Worm (Caenorhabditis elegans) whole organism, L2 larva: ENCODE results near the gene drd-1.

ENCODE experiments used
- C34F6.9 ChIP-seq: fragments of 150-350 bp; optimal IDR thresholded peaks from 2 replicates; lab custom pipeline; 2014; ENCODE audit warnings: missing biosample characterization, missing genetic modification characterization
- Y55F3AM.14 ChIP-seq: fragments of 200-800 bp; sonication (Bioruptor generic); optimal IDR thresholded peaks from 2 replicates; lab custom pipeline; 2018; ENCODE audit warnings: mild to moderate bottlenecking, missing genetic modification characterization, missing compliant biosample characterization
- blmp-1 ChIP-seq: sonication (generic microtip); optimal IDR thresholded peaks from 2 replicates; lab custom pipeline; 2017; ENCODE audit warnings: missing genetic modification characterization, mild to moderate bottlenecking, missing compliant biosample characterization, antibody characterized with exemption, moderate library complexity; ENCODE audit not compliant: insufficient read depth
- ceh-16 ChIP-seq: fragments of 150-350 bp; optimal IDR thresholded peaks from 2 replicates; lab custom pipeline; 2014; ENCODE audit warnings: missing biosample characterization, missing genetic modification characterization
- crh-2 ChIP-seq: sonication (generic microtip); optimal IDR thresholded peaks from 2 replicates; lab custom pipeline; 2017; ENCODE audit warnings: missing biosample characterization, missing genetic modification characterization
- dmd-4 ChIP-seq: sonication (generic microtip); optimal IDR thresholded peaks from 2 replicates; lab custom pipeline; 2017; ENCODE audit warnings: missing biosample characterization, missing genetic modification characterization
- elt-1 ChIP-seq: fragments of 150-350 bp; optimal IDR thresholded peaks from 2 replicates; lab custom pipeline; 2014; ENCODE audit warnings: missing biosample characterization, missing genetic modification characterization
- gmeb-1 ChIP-seq: fragments of 150-350 bp; optimal IDR thresholded peaks from 2 replicates; lab custom pipeline; 2014; ENCODE audit warnings: missing biosample characterization, missing genetic modification characterization
- lin-11 ChIP-seq: fragments of 150-350 bp; sonication (generic microtip); optimal IDR thresholded peaks from 2 replicates; lab custom pipeline; 2014; ENCODE audit warnings: missing biosample characterization, missing genetic modification characterization, inconsistent platforms, mixed read lengths
- lin-13 ChIP-seq: fragments of 150-350 bp; optimal IDR thresholded peaks from 2 replicates; lab custom pipeline; 2014; ENCODE audit warnings: missing biosample characterization, missing genetic modification reagents, missing genetic modification characterization
- lsy-2 ChIP-seq, 2 experiments: fragments of 150-350 bp in 1 of 2; sonication (generic microtip) in 1 of 2; optimal IDR thresholded peaks; 2 replicates each; lab custom pipeline; 2014 to 2017; ENCODE audit warnings: missing biosample characterization in 2 of 2, missing genetic modification characterization in 2 of 2
- mab-5 ChIP-seq: fragments of 150-350 bp; optimal IDR thresholded peaks from 2 replicates; lab custom pipeline; 2014; ENCODE audit warnings: missing biosample characterization, missing genetic modification characterization
- mbf-1 ChIP-seq: sonication (generic microtip); optimal IDR thresholded peaks from 2 replicates; lab custom pipeline; 2017; ENCODE audit warnings: missing biosample characterization, missing genetic modification characterization
- mdl-1 ChIP-seq, 2 experiments: fragments of 150-350 bp in 1 of 2; sonication (generic microtip) in 1 of 2; optimal IDR thresholded peaks; 2 replicates each; lab custom pipeline; 2017; ENCODE audit warnings: missing biosample characterization in 2 of 2, missing genetic modification characterization in 2 of 2
- nhr-12 ChIP-seq: fragments of 150-350 bp; optimal IDR thresholded peaks from 2 replicates; lab custom pipeline; 2014; ENCODE audit warnings: missing biosample characterization, missing genetic modification characterization
- nhr-129 ChIP-seq: fragments of 150-350 bp; optimal IDR thresholded peaks from 2 replicates; lab custom pipeline; 2014; ENCODE audit warnings: missing biosample characterization, missing genetic modification characterization
- nhr-21 ChIP-seq: fragments of 150-350 bp; optimal IDR thresholded peaks from 2 replicates; lab custom pipeline; 2014; ENCODE audit warnings: missing biosample characterization, missing genetic modification characterization
- nhr-25 ChIP-seq: fragments of 150-350 bp; sonication (generic microtip); optimal IDR thresholded peaks from 3 replicates; lab custom pipeline; 2014; ENCODE audit warnings: missing biosample characterization, missing genetic modification characterization
- peb-1 ChIP-seq: fragments of 150-350 bp; optimal IDR thresholded peaks from 2 replicates; lab custom pipeline; 2014; ENCODE audit warnings: missing biosample characterization, missing genetic modification characterization
- sem-4 ChIP-seq: fragments of 150-350 bp; optimal IDR thresholded peaks from 2 replicates; lab custom pipeline; 2014; ENCODE audit warnings: missing biosample characterization, missing genetic modification reagents, missing genetic modification characterization
- skn-1 ChIP-seq: sonication (generic microtip); optimal IDR thresholded peaks from 2 replicates; lab custom pipeline; 2017; ENCODE audit warnings: missing biosample characterization, missing genetic modification characterization
- sma-3 ChIP-seq: sonication (generic microtip); optimal IDR thresholded peaks from 2 replicates; lab custom pipeline; 2016; ENCODE audit warnings: missing genetic modification reagents, missing genetic modification characterization, missing compliant biosample characterization
- snpc-4 ChIP-seq: fragments of 150-350 bp; optimal IDR thresholded peaks from 2 replicates; lab custom pipeline; 2014; ENCODE audit warnings: missing biosample characterization, missing genetic modification characterization
- unc-39 ChIP-seq: fragments of 150-350 bp; optimal IDR thresholded peaks from 2 replicates; lab custom pipeline; 2014; ENCODE audit warnings: missing biosample characterization, missing genetic modification characterization
- unc-55 ChIP-seq: fragments of 150-350 bp; sonication (generic microtip); optimal IDR thresholded peaks from 3 replicates; lab custom pipeline; 2014; ENCODE audit warnings: missing biosample characterization, missing genetic modification reagents, missing genetic modification characterization

Gene drd-1

ce11 chrII:8428947-8429919 lies 41.4 kb downstream of the drd-1 start:
- peak; percentile 45 for TF ChIP-seq unc-55 (GFP tag; lab: Kevin White, UChicago)
- TF ChIP-seq snpc-4 = no peak
- peak; percentile 26 for TF ChIP-seq C34F6.9 (tag; lab: Kevin White, UChicago)
- peak; percentile 37 for TF ChIP-seq nhr-129
- peak in 1 of 2 experiments; percentile 60 for TF ChIP-seq lsy-2 (tag; optimal IDR thresholded peaks at IDR 0.05; lab: Kevin White, UChicago)
- TF ChIP-seq skn-1 (tag; lab: Kevin White, UChicago) = no peak
- peak; percentile 39 for TF ChIP-seq crh-2 (tag; lab: Kevin White, UChicago)
- TF ChIP-seq sma-3 (GFP tag; lab: Kevin White, UChicago) = peak; percentile 1

DNA sequence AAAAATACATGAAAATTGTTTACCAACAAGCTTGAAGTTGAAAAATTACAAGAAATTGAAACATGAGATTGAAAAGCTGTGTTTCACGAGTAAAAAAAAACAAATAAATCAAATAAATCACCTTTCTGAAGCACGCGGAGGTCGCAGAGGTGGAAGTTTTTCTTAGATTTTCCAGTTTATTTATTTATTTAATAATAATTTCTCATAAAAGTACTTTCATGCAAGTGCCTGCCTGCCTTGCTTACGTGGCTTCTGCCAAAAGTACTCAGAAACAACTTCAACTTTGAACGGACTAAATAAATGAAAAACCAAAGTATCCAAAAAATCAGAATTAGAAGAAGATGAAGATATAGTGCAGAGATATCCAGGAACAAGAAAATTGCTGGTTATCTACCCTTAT lies 44.1 kb downstream of the drd-1 start, which contains the start of gene acp-2:
acp-2 (minus strand) TSS at position 101 of the 400 bp plus-strand sequence.
- TF ChIP-seq unc-39 = no peak
- no peak for TF ChIP-seq C34F6.9 (tag; lab: Kevin White, UChicago)
- no peak for TF ChIP-seq mbf-1 (tag; lab: Kevin White, UChicago)
- TF ChIP-seq Y55F3AM.14 (GFP tag; lab: Kevin White, UChicago) = no peak
- no peak for TF ChIP-seq lin-13 (GFP tag; lab: Kevin White, UChicago)
- TF ChIP-seq lin-11 = no peak
- TF ChIP-seq elt-1 (tag; lab: Kevin White, UChicago) = no peak
- no peak for TF ChIP-seq peb-1 (tag; lab: Kevin White, UChicago)
- TF ChIP-seq blmp-1 (tag; lab: Kevin White, UChicago) = no peak
- no peak for TF ChIP-seq mdl-1 (tag; optimal IDR thresholded peaks at IDR 0.05; lab: Kevin White, UChicago)
- no peak for TF ChIP-seq nhr-25 (tag; lab: Kevin White, UChicago)
- no peak for TF ChIP-seq unc-55 (GFP tag; lab: Kevin White, UChicago)
- TF ChIP-seq skn-1 (tag; lab: Kevin White, UChicago) = no peak
- TF ChIP-seq sem-4 = no peak
- TF ChIP-seq ceh-16 (tag; lab: Kevin White, UChicago) = no peak
- TF ChIP-seq dmd-4 (tag; lab: Kevin White, UChicago) = no peak
- TF ChIP-seq, all 48 proteins: peak for 0

- no peak for TF ChIP-seq nhr-21 (tag; lab: Kevin White, UChicago)
- TF ChIP-seq snpc-4 = no peak
- no peak for TF ChIP-seq blmp-1 (tag; lab: Kevin White, UChicago)
- TF ChIP-seq nhr-129 = no peak
- TF ChIP-seq, all 48 proteins: peak for 0
Observed at ce11 chrII:8435005-8435404, 47.2 kb downstream of the drd-1 start, which contains the start of gene acp-4. acp-4 (minus strand) TSS chrII:8435105.

- TF ChIP-seq Y55F3AM.14 (GFP tag; lab: Kevin White, UChicago) (no peak), mab-5 (no peak), gmeb-1 (tag; lab: Kevin White, UChicago) (no peak), unc-55 (GFP tag; lab: Kevin White, UChicago) (no peak)
Observed at ce11 chrII:8437035-8437434, 49.2 kb downstream of the drd-1 start, which contains the start of gene acp-3. acp-3 (minus strand) TSS chrII:8437135.

DNA sequence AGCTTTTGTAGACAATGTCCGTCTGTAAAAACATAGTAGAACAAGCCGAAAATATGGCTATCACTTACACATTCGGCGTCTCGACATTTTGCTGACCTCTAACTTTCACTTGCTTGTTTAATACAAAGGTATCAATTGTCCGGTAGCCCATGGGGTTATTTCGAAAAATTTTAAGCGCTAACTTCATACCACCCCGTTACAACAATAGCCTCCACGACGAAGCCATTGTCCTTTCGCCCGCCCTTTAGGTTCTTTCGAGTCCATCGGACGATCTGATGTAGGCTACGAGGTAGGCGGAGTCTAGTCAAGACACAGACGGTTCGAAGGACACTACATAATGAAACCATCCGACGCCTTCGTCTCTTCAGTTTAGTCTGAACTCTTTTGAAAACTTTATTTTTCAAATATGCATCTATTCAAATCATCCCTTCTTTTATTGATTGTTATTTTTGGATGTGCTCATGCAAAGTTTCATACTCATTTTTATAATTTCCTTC lies 51.0 kb downstream of the drd-1 start, which contains the start of gene lips-10:
lips-10 (plus strand) TSS at position 378 of the 497 bp plus-strand sequence.
- TF ChIP-seq nhr-12 (no peak), nhr-25 (tag; lab: Kevin White, UChicago) (peak; percentile 46), blmp-1 (tag; lab: Kevin White, UChicago) (peak; percentile 82)
